Worm (Caenorhabditis elegans): Measurements from ENCODE around the gene Y46B2A.3.
"Not testable (repeated sequence)": the region's sequence is repeated elsewhere in the genome, so short reads cannot be mapped to it uniquely, and the experiment has no call there.

The Y46B2A.3 gene

ce11 chrII:823529-823928 is 43.2 kb downstream of the Y46B2A.3 start, which contains the start of gene F46F5.10:
Gene F46F5.10, plus strand, starts transcription at chrII:823829.
- no peak for TF ChIP-seq nhr-11 (tag; optimal IDR thresholded peaks at IDR 0.05)
- no peak for TF ChIP-seq elt-2 (tag; optimal IDR thresholded peaks at IDR 0.05)
- no peak for TF ChIP-seq tbx-2 (tag; optimal IDR thresholded peaks at IDR 0.05)
- no peak for TF ChIP-seq ceh-45 (GFP tag; IDR thresholded peaks at IDR 0.05)
- no peak for TF ChIP-seq ahr-1 (tag; optimal IDR thresholded peaks at IDR 0.05)
- TF ChIP-seq nfya-1 (tag; optimal IDR thresholded peaks at IDR 0.05), result no peak
- no peak for TF ChIP-seq ama-1 (optimal IDR thresholded peaks at IDR 0.05)
- no peak for TF ChIP-seq ceh-18 (tag; optimal IDR thresholded peaks at IDR 0.05)
- TF ChIP-seq F13H6.1 (tag; optimal IDR thresholded peaks at IDR 0.05), result no peak

DNA sequence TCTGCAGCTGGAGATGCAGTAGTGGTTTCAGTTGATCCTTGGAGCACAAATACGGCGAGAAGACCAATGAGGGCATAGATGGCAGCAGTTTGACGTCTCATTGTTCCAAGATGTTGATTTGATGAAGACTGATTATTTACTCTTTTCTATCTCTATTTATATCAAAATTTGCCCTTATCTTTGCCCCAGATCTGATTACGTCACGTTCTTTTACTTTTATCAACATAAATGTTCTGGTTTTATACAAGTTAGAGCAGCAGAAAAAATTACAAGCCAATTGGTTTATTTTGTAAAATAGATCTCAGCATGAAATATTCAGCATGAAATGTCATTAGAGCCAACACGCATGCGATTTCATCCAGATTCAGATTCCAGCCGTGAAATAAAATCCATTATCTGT is 44.0 kb downstream of the Y46B2A.3 start, which contains the start of gene msrp-4:
TSS of gene msrp-4 (minus strand) at position 101 of the 400 bp plus-strand sequence.
- not testable (repeated sequence) for TF ChIP-seq fax-1, ztf-16, ceh-24 (tag; optimal IDR thresholded peaks at IDR 0.05)

ce11 chrII:821514-821913 is 45.2 kb downstream of the Y46B2A.3 start, which contains the start of gene F46F5.8:
Gene F46F5.8, minus strand, starts transcription at chrII:821614.
- TF ChIP-seq ttx-3 (tag; optimal IDR thresholded peaks at IDR 0.05), result no peak
- TF ChIP-seq ztf-16 (tag; optimal IDR thresholded peaks at IDR 0.05), result no peak
- no peak for TF ChIP-seq npax-4 (tag; optimal IDR thresholded peaks at IDR 0.05)
- no peak for TF ChIP-seq ahr-1 (tag; optimal IDR thresholded peaks at IDR 0.05)
- TF ChIP-seq hlh-8 (tag; optimal IDR thresholded peaks at IDR 0.05), result no peak
- no peak for TF ChIP-seq C08G9.2 (tag; optimal IDR thresholded peaks at IDR 0.05)
- no peak for TF ChIP-seq ceh-22 (tag; optimal IDR thresholded peaks at IDR 0.05)
- TF ChIP-seq ceh-2 (tag; optimal IDR thresholded peaks at IDR 0.05), result no peak
- TF ChIP-seq pag-3 (tag; optimal IDR thresholded peaks at IDR 0.05; ENCODE audit: borderline replicate concordance), result no peak
- no peak for TF ChIP-seq eyg-1 (tag; optimal IDR thresholded peaks at IDR 0.05)
- no peak for TF ChIP-seq ets-4 (tag; optimal IDR thresholded peaks at IDR 0.05)
- TF ChIP-seq lin-11 (tag; optimal IDR thresholded peaks at IDR 0.05), result no peak
- TF ChIP-seq pha-2 (tag; optimal IDR thresholded peaks at IDR 0.05), result no peak
- no peak for TF ChIP-seq hlh-30 (tag; optimal IDR thresholded peaks at IDR 0.05; ENCODE audit: insufficient read depth)
- TF ChIP-seq zip-5 (tag; optimal IDR thresholded peaks at IDR 0.05), result no peak

DNA sequence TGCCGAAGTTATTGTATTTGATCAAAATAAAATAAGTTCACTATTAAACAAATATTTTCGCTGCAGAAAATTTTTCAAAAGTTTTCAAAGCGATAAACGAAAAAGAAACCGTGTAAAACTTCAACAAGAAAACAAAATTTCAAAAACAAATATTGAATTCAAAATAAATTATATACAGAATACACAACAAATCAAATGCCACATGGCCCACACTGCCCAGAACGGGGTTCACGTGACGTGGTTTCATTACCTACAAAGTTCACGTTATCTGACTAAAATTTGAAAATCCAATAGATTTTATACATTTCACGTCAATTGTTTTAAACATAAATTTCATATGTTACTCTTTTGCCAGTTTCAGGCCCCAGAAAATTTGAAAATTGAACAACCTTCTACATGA is 46.2 kb downstream of the Y46B2A.3 start, which contains the start of gene F46F5.7:
TSS of gene F46F5.7 (minus strand) at position 101 of the 400 bp plus-strand sequence.
- TF ChIP-seq fkh-6 (tag; optimal IDR thresholded peaks at IDR 0.05) (no peak), ceh-19 (GFP tag; optimal IDR thresholded peaks at IDR 0.05) (no peak), pat-9 (tag; optimal IDR thresholded peaks at IDR 0.05) (no peak), lim-6 (tag; optimal IDR thresholded peaks at IDR 0.05) (no peak), pros-1 (tag; optimal IDR thresholded peaks at IDR 0.05) (no peak), ama-1 (optimal IDR thresholded peaks at IDR 0.05) (no peak), sox-4 (tag; optimal IDR thresholded peaks at IDR 0.05) (no peak), sox-2 (GFP tag; IDR thresholded peaks at IDR 0.05) (no peak), ceh-22 (tag; optimal IDR thresholded peaks at IDR 0.05) (no peak), ceh-48 (tag; optimal IDR thresholded peaks at IDR 0.05) (no peak), unc-86 (tag; optimal IDR thresholded peaks at IDR 0.05) (no peak), sdc-2 (tag; optimal IDR thresholded peaks at IDR 0.05) (no peak), ceh-18 (tag; optimal IDR thresholded peaks at IDR 0.05) (no peak), ceh-30 (tag; optimal IDR thresholded peaks at IDR 0.05) (no peak)

DNA sequence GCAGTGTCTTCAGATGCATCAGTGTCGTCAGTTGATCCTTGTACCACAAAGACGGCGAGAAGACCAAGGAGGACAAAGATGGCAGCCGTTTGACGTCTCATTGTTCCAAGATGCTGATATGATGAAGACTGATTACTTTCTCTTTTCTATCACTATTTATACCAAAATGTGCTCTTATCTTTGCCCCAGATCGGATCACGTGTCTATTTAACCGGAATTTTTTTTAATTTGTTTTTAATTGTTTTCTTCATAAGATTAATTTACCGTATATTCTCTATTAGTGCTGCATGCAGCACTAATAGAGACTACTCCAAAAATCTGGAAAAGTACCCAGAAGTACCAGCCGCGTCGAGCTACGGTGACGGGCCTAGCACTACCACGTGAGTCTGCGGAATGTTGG is 52.0 kb downstream of the Y46B2A.3 start, which contains the start of gene msrp-3:
TSS of gene msrp-3 (minus strand) at position 101 of the 400 bp plus-strand sequence.
- TF ChIP-seq tbx-7 (tag; optimal IDR thresholded peaks at IDR 0.05) (no peak), fkh-10 (GFP tag; optimal IDR thresholded peaks at IDR 0.05) (no peak), nfya-1 (tag; optimal IDR thresholded peaks at IDR 0.05) (no peak), mec-3 (tag; optimal IDR thresholded peaks at IDR 0.05; ENCODE audit: borderline replicate concordance) (no peak), ceh-19 (GFP tag; optimal IDR thresholded peaks at IDR 0.05) (no peak), hlh-13 (GFP tag; optimal IDR thresholded peaks at IDR 0.05) (no peak), madf-2 (tag; optimal IDR thresholded peaks at IDR 0.05) (no peak), unc-86 (tag; optimal IDR thresholded peaks at IDR 0.05) (no peak), nhr-11 (tag; optimal IDR thresholded peaks at IDR 0.05) (no peak), unc-42 (tag; optimal IDR thresholded peaks at IDR 0.05) (no peak), ceh-2 (tag; optimal IDR thresholded peaks at IDR 0.05) (no peak), ceh-6 (GFP tag; optimal IDR thresholded peaks at IDR 0.05) (no peak), K09A11.1 (tag; optimal IDR thresholded peaks at IDR 0.05; ENCODE audit: insufficient read depth) (no peak), fkh-6 (tag; optimal IDR thresholded peaks at IDR 0.05) (no peak)

Data from whole organism, late embryonic.